Worm (Caenorhabditis elegans): ENCODE results near the gene mpc-1.

mpc-1 gene

ce11 chrIII:4412108-4413009 lies 898 bp upstream of the mpc-1 start (continued):
- no peak for TF ChIP-seq bed-2 (GFP tag; IDR thresholded peaks at IDR 0.05)
- TF ChIP-seq T07F8.4 (tag; optimal IDR thresholded peaks at IDR 0.05), result no peak
- no peak for TF ChIP-seq egrh-3 (GFP tag; IDR thresholded peaks at IDR 0.05)
- no peak for TF ChIP-seq attf-3 (GFP tag; conservative IDR thresholded peaks at IDR 0.05)
- no peak for TF ChIP-seq akir-1 (GFP tag; optimal IDR thresholded peaks at IDR 0.05)
- TF ChIP-seq madf-10 (tag; optimal IDR thresholded peaks at IDR 0.05), result no peak
- no peak for TF ChIP-seq dpl-1 (GFP tag; optimal IDR thresholded peaks at IDR 0.05)
- no peak for TF ChIP-seq let-526 (GFP tag; IDR thresholded peaks at IDR 0.05)
- no peak for TF ChIP-seq Y56A3A.18 (GFP tag; IDR thresholded peaks at IDR 0.05)
- peak; percentile 40 for TF ChIP-seq him-1 (tag; optimal IDR thresholded peaks at IDR 0.05)
- no peak for TF ChIP-seq mcd-1 (GFP tag; IDR thresholded peaks at IDR 0.05)
- TF ChIP-seq rpc-1 (optimal IDR thresholded peaks at IDR 0.05), result no peak
- no peak for TF ChIP-seq rpc-1 (tag; optimal IDR thresholded peaks at IDR 0.05)
- TF ChIP-seq cebp-1 (GFP tag; IDR thresholded peaks at IDR 0.05), result no peak
- peak; percentile 45 for TF ChIP-seq cebp-1 (tag; optimal IDR thresholded peaks at IDR 0.05)
- no peak for TF ChIP-seq Y67H2A.10 (GFP tag; conservative IDR thresholded peaks at IDR 0.05)
- no peak for TF ChIP-seq snpc-4 (GFP tag; optimal IDR thresholded peaks at IDR 0.05)
- TF ChIP-seq snpc-4 (tag; optimal IDR thresholded peaks at IDR 0.05), result peak in 2 of 4 experiments; percentile 3 to 6
- no peak for TF ChIP-seq ama-1 (optimal IDR thresholded peaks at IDR 0.05)
- no peak for TF ChIP-seq ama-1 (GFP tag; optimal IDR thresholded peaks at IDR 0.05)
- TF ChIP-seq F37B4.10 (GFP tag; IDR thresholded peaks at IDR 0.05), result no peak
- no peak for TF ChIP-seq B0336.3 (GFP tag; IDR thresholded peaks at IDR 0.05)
- TF ChIP-seq egl-18 (GFP tag; IDR thresholded peaks at IDR 0.05), result no peak
- no peak for TF ChIP-seq ceh-91 (GFP tag; IDR thresholded peaks at IDR 0.05)
- TF ChIP-seq ztf-28 (GFP tag; IDR thresholded peaks at IDR 0.05), result no peak
- no peak for TF ChIP-seq ZK185.1 (tag; optimal IDR thresholded peaks at IDR 0.05; ENCODE audit: poor library complexity, severe bottlenecking)
- no peak for TF ChIP-seq ztf-18 (tag; optimal IDR thresholded peaks at IDR 0.05)
- peak; percentile 30 for TF ChIP-seq tbp1 (GFP tag; optimal IDR thresholded peaks at IDR 0.05)
- no peak for TF ChIP-seq madf-3 (GFP tag; IDR thresholded peaks at IDR 0.05)
- peak; percentile 21 for TF ChIP-seq F23B12.7 (tag; optimal IDR thresholded peaks at IDR 0.05; ENCODE audit: insufficient read depth)
- no peak for TF ChIP-seq athp-1 (tag; optimal IDR thresholded peaks at IDR 0.05)
- TF ChIP-seq sdz-38 (tag; optimal IDR thresholded peaks at IDR 0.05), result no peak
- no peak for TF ChIP-seq F10E7.11 (tag; optimal IDR thresholded peaks at IDR 0.05)
- TF ChIP-seq ztf-6 (GFP tag; IDR thresholded peaks at IDR 0.05), result no peak
- no peak for TF ChIP-seq K12H6.12 (tag; optimal IDR thresholded peaks at IDR 0.05)
- TF ChIP-seq F33H1.4 (GFP tag; IDR thresholded peaks at IDR 0.05), result no peak
- TF ChIP-seq efl-1 (GFP tag; optimal IDR thresholded peaks at IDR 0.05), result no peak
- no peak for TF ChIP-seq snpc-1.3 (tag; optimal IDR thresholded peaks at IDR 0.05; ENCODE audit: insufficient read depth)
- TF ChIP-seq ztf-22 (GFP tag; optimal IDR thresholded peaks at IDR 0.05), result no peak

ce11 chrIII:4414041-4414440 lies 784 bp downstream of the mpc-1 start:
- TF ChIP-seq C06A6.2 (GFP tag; conservative IDR thresholded peaks at IDR 0.05) (peak; percentile 46; the same call in 1 of the 2 replicates), ekl-4 (GFP tag; IDR thresholded peaks at IDR 0.05) (peak; percentile 74; the same call in 1 of the 2 replicates), dox-1 (GFP tag; IDR thresholded peaks at IDR 0.05) (peak; percentile 64), madf-8 (GFP tag; conservative IDR thresholded peaks at IDR 0.05) (0 out of 2 replicates have a peak, but pooled peaks have one; percentile 12), nfyb-1 (GFP tag; IDR thresholded peaks at IDR 0.05) (peak; percentile 78; the same call in 1 of the 2 replicates), snpc-3.4 (tag; optimal IDR thresholded peaks at IDR 0.05) (peak; percentile 73), B0261.1 (tag; optimal IDR thresholded peaks at IDR 0.05) (peak; percentile 61), ztf-6 (GFP tag; IDR thresholded peaks at IDR 0.05) (0 out of 2 replicates have a peak, but pooled peaks have one; percentile 25), F33H1.4 (GFP tag; IDR thresholded peaks at IDR 0.05) (peak; percentile 17; the same call in 1 of the 2 replicates), dpff-1 (tag; optimal IDR thresholded peaks at IDR 0.05) (peak; percentile 57), tbp1 (GFP tag; optimal IDR thresholded peaks at IDR 0.05) (peak; percentile 80), ztf-25 (GFP tag; IDR thresholded peaks at IDR 0.05) (0 out of 2 replicates have a peak, but pooled peaks have one; percentile 55), Y56A3A.18 (GFP tag; IDR thresholded peaks at IDR 0.05) (0 out of 2 replicates have a peak, but pooled peaks have one; percentile 64), egl-44 (GFP tag; IDR thresholded peaks at IDR 0.05) (peak; percentile 54; the same call in 1 of the 2 replicates)

All from whole organism, young adult.